Worm (Caenorhabditis elegans) whole organism, L1 larva: ENCODE results near the gene srg-39.

Source experiments
- blmp-1 ChIP-seq: fragments of 150-350 bp; optimal IDR thresholded peaks from 2 replicates; lab custom pipeline; 2014; ENCODE audit warnings: missing biosample characterization, missing genetic modification characterization
- elt-3 ChIP-seq, 6 experiments: fragments of 150-350 bp in 1 of 6; sonication (generic microtip); optimal IDR thresholded peaks; 2 replicates each; lab custom pipeline; 2017 to 2018; ENCODE audit warnings: missing biosample characterization in 6 of 6, missing genetic modification characterization in 6 of 6, inconsistent platforms in 1 of 6
- hlh-4 ChIP-seq: sonication (generic microtip); optimal IDR thresholded peaks from 2 replicates; lab custom pipeline; 2016; ENCODE audit warnings: mild to moderate bottlenecking, missing genetic modification characterization, missing compliant biosample characterization
- jun-1 ChIP-seq: fragments of 150-350 bp; optimal IDR thresholded peaks from 2 replicates; lab custom pipeline; 2014; ENCODE audit warnings: missing biosample characterization, missing genetic modification reagents, missing genetic modification characterization
- nhr-28 ChIP-seq: fragments of 150-350 bp; optimal IDR thresholded peaks from 2 replicates; lab custom pipeline; 2014; ENCODE audit warnings: missing biosample characterization, missing genetic modification characterization
- nhr-76 ChIP-seq: sonication (generic microtip); optimal IDR thresholded peaks from 2 replicates; lab custom pipeline; 2017; ENCODE audit warnings: missing biosample characterization, missing genetic modification characterization
- snpc-4 ChIP-seq: fragments of 150-350 bp; optimal IDR thresholded peaks from 2 replicates; lab custom pipeline; 2014; ENCODE audit warnings: missing biosample characterization, missing genetic modification characterization
- tlp-1 ChIP-seq: fragments of 150-350 bp; optimal IDR thresholded peaks from 2 replicates; lab custom pipeline; 2014; ENCODE audit warnings: missing biosample characterization, missing genetic modification characterization
- unc-130 ChIP-seq: fragments of 150-350 bp; optimal IDR thresholded peaks from 2 replicates; lab custom pipeline; 2017; ENCODE audit warnings: missing biosample characterization, missing genetic modification characterization, inconsistent platforms
- zag-1 ChIP-seq: fragments of 150-350 bp; optimal IDR thresholded peaks from 2 replicates; lab custom pipeline; 2014; ENCODE audit warnings: missing biosample characterization, missing genetic modification characterization

- TF ChIP-seq snpc-4 (tag; lab: Kevin White, UChicago): no peak
- no peak for TF ChIP-seq zag-1 (tag; lab: Kevin White, UChicago)
- TF ChIP-seq unc-130 (tag; lab: Kevin White, UChicago): no peak
- TF ChIP-seq blmp-1 (tag; lab: Kevin White, UChicago): peak; percentile 26
- TF ChIP-seq nhr-28 (tag; lab: Kevin White, UChicago): no peak
- TF ChIP-seq elt-3 (tag; optimal IDR thresholded peaks at IDR 0.05; lab: Kevin White, UChicago): peak in 2 of 6 experiments; percentile 60 to 74
- TF ChIP-seq hlh-4 (tag; lab: Kevin White, UChicago): no peak
- no peak for TF ChIP-seq tlp-1 (tag; lab: Kevin White, UChicago)
- no peak for TF ChIP-seq nhr-76 (tag; lab: Kevin White, UChicago)
- TF ChIP-seq jun-1 (tag; lab: Kevin White, UChicago): no peak
Observed at ce11 chrV:11146958-11147779, 5.1 kb downstream of the srg-39 start, which contains the start of the genes T19C4.24 and nlp-33.
